Worm (Caenorhabditis elegans): ENCODE measurements around the gene clec-132.

Gene clec-132

DNA sequence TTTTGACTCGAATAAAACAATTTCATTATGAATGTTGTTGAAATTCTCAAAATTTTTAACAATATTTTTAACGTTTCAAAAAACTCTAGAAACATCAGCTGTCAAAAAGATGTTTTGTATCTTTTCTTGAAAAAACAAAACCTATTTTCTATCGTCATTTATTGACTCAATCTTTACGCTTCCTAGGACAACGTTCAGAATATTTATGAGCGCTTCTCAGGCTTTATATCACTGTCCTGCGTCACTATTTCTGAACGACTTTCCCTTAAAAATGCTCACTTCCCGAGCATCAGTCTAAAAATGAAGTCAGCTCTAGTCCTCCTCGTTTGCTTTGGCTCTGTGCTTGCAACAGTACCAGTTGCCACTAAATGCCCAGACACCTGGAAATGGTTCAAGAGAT, 1.3 kb downstream of the clec-132 start, which contains the start of gene clec-133:
Gene clec-133 (plus strand): TSS at position 301 of the 400 bp plus-strand sequence.
- TF ChIP-seq let-526 (GFP tag; IDR thresholded peaks at IDR 0.05): no peak
- no peak for TF ChIP-seq mel-28 (tag; optimal IDR thresholded peaks at IDR 0.05; ENCODE audit: borderline replicate concordance)
- no peak for TF ChIP-seq aptf-2 (GFP tag; conservative IDR thresholded peaks at IDR 0.05)
- TF ChIP-seq ZK185.1 (tag; optimal IDR thresholded peaks at IDR 0.05; ENCODE audit: poor library complexity, severe bottlenecking): no peak
- no peak for TF ChIP-seq snpc-1.3 (tag; optimal IDR thresholded peaks at IDR 0.05; ENCODE audit: insufficient read depth)
- no peak for TF ChIP-seq attf-6 (GFP tag; IDR thresholded peaks at IDR 0.05)
- TF ChIP-seq ceh-40 (GFP tag; IDR thresholded peaks at IDR 0.05): no peak
- TF ChIP-seq attf-5 (GFP tag; optimal IDR thresholded peaks at IDR 0.05): no peak

DNA sequence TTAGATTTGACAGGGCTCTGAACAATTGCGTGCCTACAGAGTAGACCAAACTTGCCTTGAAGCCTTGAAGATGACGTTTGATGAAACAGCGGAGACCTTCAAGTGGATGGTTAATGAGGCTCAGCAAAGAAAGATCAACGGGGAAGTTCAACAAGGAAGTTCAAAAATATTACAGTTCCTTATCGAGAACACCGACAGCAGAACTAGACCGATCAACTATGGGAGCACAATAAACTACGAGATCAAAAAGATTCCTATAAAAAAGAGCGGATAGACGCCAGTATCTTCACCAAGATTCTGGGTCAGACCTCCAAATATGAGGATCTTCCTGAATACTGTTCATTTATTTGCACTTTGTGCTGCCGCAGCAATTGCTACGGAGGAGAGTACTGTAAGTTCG, 2.9 kb downstream of the clec-132 start, which contains the start of gene clec-134:
Gene clec-134 (plus strand): TSS at position 301 of the 400 bp plus-strand sequence.
- no peak for TF ChIP-seq tbx-9 (tag; optimal IDR thresholded peaks at IDR 0.05; ENCODE audit: borderline replicate concordance)
- no peak for TF ChIP-seq snpc-1.1 (tag; optimal IDR thresholded peaks at IDR 0.05; ENCODE audit: insufficient read depth)
- TF ChIP-seq pha-4 (tag; optimal IDR thresholded peaks at IDR 0.05): no peak
- no peak for TF ChIP-seq rpc-1 (optimal IDR thresholded peaks at IDR 0.05)
- no peak for TF ChIP-seq rpc-1 (tag; optimal IDR thresholded peaks at IDR 0.05)
- no peak for TF ChIP-seq ceh-27 (GFP tag; optimal IDR thresholded peaks at IDR 0.05)
- TF ChIP-seq let-526 (GFP tag; IDR thresholded peaks at IDR 0.05): no peak
- TF ChIP-seq attf-3 (GFP tag; conservative IDR thresholded peaks at IDR 0.05): no peak
- no peak for TF ChIP-seq nfya-1 (tag; optimal IDR thresholded peaks at IDR 0.05; ENCODE audit: borderline replicate concordance, insufficient read depth)
- no peak for TF ChIP-seq mxl-1 (tag; optimal IDR thresholded peaks at IDR 0.05)
- no peak for TF ChIP-seq mel-28 (tag; optimal IDR thresholded peaks at IDR 0.05; ENCODE audit: borderline replicate concordance)
- TF ChIP-seq nhr-120 (GFP tag; IDR thresholded peaks at IDR 0.05): no peak
- TF ChIP-seq pbrm-1 (GFP tag; IDR thresholded peaks at IDR 0.05): no peak
- TF ChIP-seq lir-1 (GFP tag; conservative IDR thresholded peaks at IDR 0.05): no peak
- no peak for TF ChIP-seq egl-18 (GFP tag; IDR thresholded peaks at IDR 0.05)
- no peak for TF ChIP-seq zim-3 (tag; optimal IDR thresholded peaks at IDR 0.05)
- TF ChIP-seq zfh-2 (GFP tag; conservative IDR thresholded peaks at IDR 0.05): no peak
- TF ChIP-seq egl-44 (GFP tag; IDR thresholded peaks at IDR 0.05): no peak
- no peak for TF ChIP-seq attf-5 (GFP tag; optimal IDR thresholded peaks at IDR 0.05)
- no peak for TF ChIP-seq athp-1 (tag; optimal IDR thresholded peaks at IDR 0.05)

DNA sequence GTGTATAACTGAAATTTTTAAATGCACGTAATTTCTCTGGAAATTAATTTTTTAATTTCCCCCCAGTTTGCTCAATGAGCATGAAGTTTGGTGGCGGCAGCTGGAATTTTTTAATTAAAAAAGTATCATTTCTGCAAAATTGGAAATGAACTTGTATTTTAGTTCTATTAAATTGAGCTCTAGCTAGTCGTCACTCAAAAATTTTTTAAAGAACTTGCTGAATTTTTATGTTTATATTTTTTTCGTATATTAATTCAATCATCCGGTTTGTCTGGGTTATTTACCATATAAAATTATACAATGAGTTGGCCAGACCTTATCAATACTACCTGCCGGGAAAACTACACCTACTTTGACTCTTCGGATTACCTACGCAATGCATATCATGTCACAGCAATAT, 4.9 kb downstream of the clec-132 start, which contains the start of gene srh-59:
Gene srh-59 (plus strand): TSS at position 301 of the 400 bp plus-strand sequence.
- TF ChIP-seq unc-62 (GFP tag; optimal IDR thresholded peaks at IDR 0.05) (no peak), C06A6.2 (GFP tag; conservative IDR thresholded peaks at IDR 0.05) (no peak), zfh-2 (GFP tag; conservative IDR thresholded peaks at IDR 0.05) (no peak), egl-18 (GFP tag; IDR thresholded peaks at IDR 0.05) (no peak), F55B11.4 (tag; optimal IDR thresholded peaks at IDR 0.05; ENCODE audit: borderline replicate concordance, insufficient read depth) (no peak), lag-1 (GFP tag; IDR thresholded peaks at IDR 0.05) (no peak), mcd-1 (GFP tag; IDR thresholded peaks at IDR 0.05) (no peak), F23B12.7 (tag; optimal IDR thresholded peaks at IDR 0.05; ENCODE audit: insufficient read depth) (no peak)

DNA sequence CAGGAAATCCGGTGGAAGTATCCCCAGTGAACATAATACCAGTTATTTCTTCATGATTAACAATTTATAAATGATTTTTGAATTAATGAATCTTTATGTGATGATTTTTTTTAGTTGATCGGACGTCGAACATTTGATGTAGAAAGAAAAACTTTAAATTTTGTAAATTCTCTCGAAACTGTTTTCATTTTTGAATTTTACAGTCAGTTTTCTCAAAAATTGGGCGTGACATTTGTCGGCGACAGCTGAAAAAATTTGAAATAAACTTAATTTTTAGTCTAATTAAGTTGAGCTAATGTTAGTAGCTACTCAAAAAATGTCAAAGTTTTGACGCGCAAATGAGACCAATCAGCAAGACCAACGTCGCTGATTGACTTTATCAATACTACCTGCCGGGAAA, 6.6 kb downstream of the clec-132 start, which contains the start of gene srh-60:
Gene srh-60 (plus strand): TSS at position 301 of the 400 bp plus-strand sequence.
- TF ChIP-seq attf-6 (GFP tag; IDR thresholded peaks at IDR 0.05) (no peak), ama-1 (optimal IDR thresholded peaks at IDR 0.05) (no peak), ama-1 (GFP tag; optimal IDR thresholded peaks at IDR 0.05) (no peak), Y53G8AR.9 (GFP tag; conservative IDR thresholded peaks at IDR 0.05) (no peak), hrde-1 (tag; optimal IDR thresholded peaks at IDR 0.05; ENCODE audit: borderline replicate concordance) (no peak), ekl-4 (GFP tag; IDR thresholded peaks at IDR 0.05) (no peak), attf-3 (GFP tag; conservative IDR thresholded peaks at IDR 0.05) (no peak), B0019.2 (GFP tag; conservative IDR thresholded peaks at IDR 0.05) (no peak), gei-17 (GFP tag; optimal IDR thresholded peaks at IDR 0.05) (no peak), cebp-1 (GFP tag; IDR thresholded peaks at IDR 0.05) (no peak), cebp-1 (tag; optimal IDR thresholded peaks at IDR 0.05) (no peak), ets-4 (GFP tag; optimal IDR thresholded peaks at IDR 0.05) (no peak), mcd-1 (GFP tag; IDR thresholded peaks at IDR 0.05) (no peak), hmg-1.2 (GFP tag; IDR thresholded peaks at IDR 0.05) (no peak), snpc-3.4 (tag; optimal IDR thresholded peaks at IDR 0.05) (no peak)
